Worm (Caenorhabditis elegans): ENCODE measurements around the gene hot-6.

ce11 chrV:11000650-11001049, 22.1 kb downstream of the hot-6 start, which contains the start of gene isy-1:
- TF ChIP-seq nhr-47 (tag; optimal IDR thresholded peaks at IDR 0.05) (peak; percentile 75), alr-1 (tag; optimal IDR thresholded peaks at IDR 0.05; ENCODE audit: borderline replicate concordance) (no peak), lin-13 (GFP tag; optimal IDR thresholded peaks at IDR 0.05) (peak; percentile 48), irx-1 (tag; optimal IDR thresholded peaks at IDR 0.05) (peak; percentile 29), sup-37 (GFP tag; optimal IDR thresholded peaks at IDR 0.05) (no peak), nhr-20 (tag; optimal IDR thresholded peaks at IDR 0.05) (peak; percentile 74), lsy-2 (tag; optimal IDR thresholded peaks at IDR 0.05) (peak; percentile 81 to 90), lir-3 (tag; optimal IDR thresholded peaks at IDR 0.05; ENCODE audit: poor library complexity) (peak; percentile 29), mep-1 (tag; optimal IDR thresholded peaks at IDR 0.05) (peak; percentile 90), fkh-10 (GFP tag; optimal IDR thresholded peaks at IDR 0.05) (peak; percentile 26), unc-62 (GFP tag; optimal IDR thresholded peaks at IDR 0.05) (no peak), pqm-1 (tag; optimal IDR thresholded peaks at IDR 0.05) (no peak), ces-1 (GFP tag; optimal IDR thresholded peaks at IDR 0.05) (no peak)
